Fruit fly (Drosophila melanogaster) whole organism, embryonic: ENCODE results near the gene Stim.

Experiments
- Aef1 ChIP-seq: fragments of 200-800 bp; sonication (Bioruptor generic); IDR thresholded peaks from 3 replicates; pipeline ENCODE4 v1.3.6; 2022; ENCODE audit warnings: missing biosample characterization, missing genetic modification characterization
- CG10147 ChIP-seq: fragments of 200-800 bp; sonication (Bioruptor generic); optimal IDR thresholded peaks from 2 replicates; lab custom pipeline; 2019; ENCODE audit warnings: missing biosample characterization, mild to moderate bottlenecking, missing genetic modification characterization, moderate library complexity
- CG1024 ChIP-seq: fragments of 200-800 bp; sonication (Bioruptor generic); IDR thresholded peaks from 2 replicates; pipeline ENCODE4 v1.3.6; 2022; ENCODE audit warnings: missing biosample characterization, missing genetic modification characterization
- CG10274 ChIP-seq: fragments of 200-800 bp; sonication (Bioruptor generic); optimal IDR thresholded peaks from 3 replicates; lab custom pipeline; 2017; ENCODE audit warnings: missing biosample characterization, mild to moderate bottlenecking, missing genetic modification characterization
- CG11085 ChIP-seq: fragments of 200-800 bp; sonication (Bioruptor generic); IDR thresholded peaks from 2 replicates; pipeline ENCODE4 v1.3.6; 2022; ENCODE audit warnings: missing biosample characterization, missing genetic modification characterization
- CG11560 ChIP-seq: fragments of 200-800 bp; sonication (Bioruptor generic); IDR thresholded peaks from 3 replicates; pipeline ENCODE4 v1.3.6; 2022; ENCODE audit warnings: missing biosample characterization, missing genetic modification characterization
- CG12391 ChIP-seq: fragments of 200-800 bp; sonication (Bioruptor generic); optimal IDR thresholded peaks from 3 replicates; lab custom pipeline; 2018; ENCODE audit warnings: missing biosample characterization, mild to moderate bottlenecking, missing genetic modification characterization, moderate library complexity
- CG15479 ChIP-seq: fragments of 200-800 bp; sonication (Bioruptor generic); optimal IDR thresholded peaks from 3 replicates; lab custom pipeline; 2019; ENCODE audit warnings: missing biosample characterization, mild to moderate bottlenecking, missing genetic modification characterization, moderate library complexity
- CG17361 ChIP-seq: fragments of 200-800 bp; sonication (Bioruptor generic); IDR thresholded peaks from 3 replicates; pipeline ENCODE4 v1.3.6; 2022; ENCODE audit warnings: missing biosample characterization, missing genetic modification characterization
- CG17829 ChIP-seq: fragments of 200-800 bp; optimal IDR thresholded peaks from 2 replicates; lab custom pipeline; 2019; ENCODE audit warnings: missing biosample characterization, mild to moderate bottlenecking, missing genetic modification characterization, moderate library complexity
- CG30020 ChIP-seq: fragments of 200-800 bp; optimal IDR thresholded peaks from 2 replicates; lab custom pipeline; 2019; ENCODE audit warnings: missing biosample characterization, mild to moderate bottlenecking, missing genetic modification characterization, moderate library complexity
- CG3065 ChIP-seq: fragments of 200-800 bp; sonication (Bioruptor generic); optimal IDR thresholded peaks from 2 replicates; lab custom pipeline; 2016; ENCODE audit warnings: missing biosample characterization, missing genetic modification characterization
- CG42726 ChIP-seq: fragments of 200-800 bp; sonication (Bioruptor generic); IDR thresholded peaks from 2 replicates; pipeline ENCODE4 v1.3.6; 2022; ENCODE audit warnings: missing biosample characterization, missing genetic modification characterization; ENCODE audit not compliant: partially characterized antibody
- CG4707 ChIP-seq: fragments of 200-800 bp; sonication (Bioruptor generic); optimal IDR thresholded peaks from 2 replicates; lab custom pipeline; 2018; ENCODE audit warnings: missing biosample characterization, mild to moderate bottlenecking, missing genetic modification characterization, moderate library complexity
- CG7357 ChIP-seq: fragments of 200-800 bp; sonication (Bioruptor generic); IDR thresholded peaks from 3 replicates; pipeline ENCODE4 v1.3.6; 2022; ENCODE audit warnings: missing biosample characterization, missing genetic modification characterization
- CG7839 ChIP-seq: fragments of 200-800 bp; sonication (Bioruptor generic); optimal IDR thresholded peaks from 3 replicates; lab custom pipeline; 2018; ENCODE audit warnings: missing biosample characterization, mild to moderate bottlenecking, missing genetic modification characterization, moderate library complexity
- CG8388 ChIP-seq: fragments of 200-800 bp; sonication (Bioruptor generic); optimal IDR thresholded peaks from 2 replicates; lab custom pipeline; 2019; ENCODE audit warnings: missing biosample characterization, mild to moderate bottlenecking, missing genetic modification characterization, moderate library complexity
- CG9437 ChIP-seq: fragments of 200-800 bp; sonication (Bioruptor generic); optimal IDR thresholded peaks from 2 replicates; lab custom pipeline; 2018; ENCODE audit warnings: missing biosample characterization, mild to moderate bottlenecking, missing genetic modification characterization
- CG9797 ChIP-seq: fragments of 200-800 bp; sonication (Bioruptor generic); optimal IDR thresholded peaks from 3 replicates; lab custom pipeline; 2018; ENCODE audit warnings: missing biosample characterization, mild to moderate bottlenecking, missing genetic modification characterization
- CG9932 ChIP-seq: fragments of 200-800 bp; sonication (Bioruptor generic); IDR thresholded peaks from 2 replicates; pipeline ENCODE4 v1.3.6; 2022; ENCODE audit warnings: missing biosample characterization, missing genetic modification characterization
- Camta ChIP-seq: fragments of 200-800 bp; sonication (Bioruptor generic); optimal IDR thresholded peaks from 2 replicates; lab custom pipeline; 2016; ENCODE audit warnings: missing biosample characterization, missing genetic modification characterization
- D19A ChIP-seq: fragments of 200-800 bp; optimal IDR thresholded peaks from 3 replicates; lab custom pipeline; 2019; ENCODE audit warnings: missing biosample characterization, mild to moderate bottlenecking, missing genetic modification characterization, moderate library complexity
- Dp ChIP-seq: fragments of 200-800 bp; sonication (Bioruptor generic); optimal IDR thresholded peaks from 2 replicates; lab custom pipeline; 2018; ENCODE audit warnings: missing biosample characterization, mild to moderate bottlenecking, missing genetic modification characterization, moderate library complexity
- Dref ChIP-seq: fragments of 200-800 bp; sonication (Bioruptor generic); IDR thresholded peaks from 2 replicates; pipeline ENCODE4 v1.3.6; 2022; ENCODE audit warnings: missing biosample characterization, missing genetic modification characterization
- E2f2 ChIP-seq: fragments of 200-800 bp; sonication (Bioruptor generic); IDR thresholded peaks from 2 replicates; pipeline ENCODE4 v1.3.6; 2022; ENCODE audit warnings: missing biosample characterization, missing genetic modification characterization
- Elba2 ChIP-seq: fragments of 200-800 bp; sonication (Bioruptor generic); optimal IDR thresholded peaks from 3 replicates; lab custom pipeline; 2016; ENCODE audit warnings: missing biosample characterization, missing genetic modification characterization
- Gsc ChIP-seq: fragments of 200-800 bp; sonication (Bioruptor generic); IDR thresholded peaks from 2 replicates; pipeline ENCODE4 v1.3.6; 2022; ENCODE audit warnings: missing biosample characterization, missing genetic modification characterization
- Kr ChIP-seq: fragments of 200-800 bp; sonication (Bioruptor generic); optimal IDR thresholded peaks from 2 replicates; lab custom pipeline; 2017; ENCODE audit warnings: missing biosample characterization, mild to moderate bottlenecking, missing genetic modification characterization
- Med ChIP-seq: fragments of 200-800 bp; sonication (Bioruptor generic); peaks from one replicate; lab custom pipeline; 2016; ENCODE audit warnings: missing biosample characterization, missing genetic modification characterization, mild to moderate bottlenecking, inconsistent platforms, moderate library complexity
- NFAT ChIP-seq: fragments of 200-800 bp; sonication (Bioruptor generic); IDR thresholded peaks from 2 replicates; pipeline ENCODE4 v1.3.6; 2022; ENCODE audit warnings: missing biosample characterization, missing genetic modification characterization
- Oaz ChIP-seq: fragments of 200-800 bp; sonication (Bioruptor generic); IDR thresholded peaks from 2 replicates; pipeline ENCODE4 v1.3.6; 2022; ENCODE audit warnings: missing biosample characterization, missing genetic modification characterization
- Opbp ChIP-seq: fragments of 200-800 bp; sonication (Bioruptor generic); IDR thresholded peaks from 3 replicates; pipeline ENCODE4 v1.3.6; 2022; ENCODE audit warnings: missing biosample characterization, missing genetic modification characterization; ENCODE audit not compliant: partially characterized antibody
- Pdp1 ChIP-seq, 2 experiments: fragments of 200-800 bp; sonication (Bioruptor generic); optimal IDR thresholded peaks; 3 replicates each; lab custom pipeline; 2016; ENCODE audit warnings: missing biosample characterization in 2 of 2, missing genetic modification characterization in 2 of 2, mild to moderate bottlenecking in 1 of 2, moderate library complexity in 1 of 2
- Xrp1 ChIP-seq: fragments of 200-800 bp; sonication (Bioruptor generic); IDR thresholded peaks from 2 replicates; pipeline ENCODE4 v1.3.6; 2022; ENCODE audit warnings: missing biosample characterization, missing genetic modification characterization
- dm ChIP-seq: fragments of 200-800 bp; sonication (Bioruptor generic); optimal IDR thresholded peaks from 3 replicates; lab custom pipeline; 2016; ENCODE audit warnings: missing biosample characterization, missing genetic modification characterization
- gfzf ChIP-seq: fragments of 200-800 bp; sonication (Bioruptor generic); optimal IDR thresholded peaks from 2 replicates; lab custom pipeline; 2016; ENCODE audit warnings: missing biosample characterization, mild to moderate bottlenecking, missing genetic modification characterization, moderate library complexity
- her ChIP-seq: fragments of 200-800 bp; sonication (Bioruptor generic); optimal IDR thresholded peaks from 2 replicates; lab custom pipeline; 2016; ENCODE audit warnings: missing biosample characterization, missing genetic modification characterization
- lmd ChIP-seq: fragments of 200-800 bp; sonication (Bioruptor generic); IDR thresholded peaks from 2 replicates; pipeline ENCODE4 v1.3.6; 2022; ENCODE audit warnings: missing biosample characterization, missing genetic modification characterization
- pan ChIP-seq, 4 experiments: fragments of >200 bp in 3 of 4; fragments of 200-800 bp in 1 of 4; sonication (Bioruptor generic) in 1 of 4; optimal IDR thresholded peaks in 3 of 4; IDR thresholded peaks in 1 of 4; 2 replicates each; pipeline versions ENCODE4 v1.3.6 to Lab custom; 2017 to 2022; ENCODE audit warnings: missing biosample characterization in 2 of 4, missing genetic modification characterization in 2 of 4, mixed read lengths in 1 of 4
- pb ChIP-seq: fragments of 200-800 bp; sonication (Bioruptor generic); optimal IDR thresholded peaks from 3 replicates; lab custom pipeline; 2016; ENCODE audit warnings: missing biosample characterization, missing genetic modification characterization
- pfk ChIP-seq: fragments of 200-800 bp; sonication (Bioruptor generic); optimal IDR thresholded peaks from 2 replicates; lab custom pipeline; 2018; ENCODE audit warnings: missing biosample characterization, mild to moderate bottlenecking, missing genetic modification characterization, moderate library complexity
- pum ChIP-seq: fragments of 200-800 bp; sonication (Bioruptor generic); optimal IDR thresholded peaks from 2 replicates; lab custom pipeline; 2016; ENCODE audit warnings: missing biosample characterization, missing genetic modification characterization
- pzg ChIP-seq: fragments of 200-800 bp; sonication (Bioruptor generic); optimal IDR thresholded peaks from 3 replicates; lab custom pipeline; 2018; ENCODE audit warnings: missing biosample characterization, mild to moderate bottlenecking, missing genetic modification characterization, moderate library complexity
- rib ChIP-seq: fragments of 200-800 bp; sonication (Bioruptor generic); IDR thresholded peaks from 2 replicates; pipeline ENCODE4 v1.3.6; 2022; ENCODE audit warnings: missing biosample characterization, missing genetic modification characterization
- ro ChIP-seq: fragments of 200-800 bp; sonication (Bioruptor generic); IDR thresholded peaks from 2 replicates; pipeline ENCODE4 v1.3.6; 2022; ENCODE audit warnings: missing biosample characterization, missing genetic modification characterization
- sens ChIP-seq: fragments of 200-800 bp; sonication (Bioruptor generic); peaks from one replicate; lab custom pipeline; 2016; ENCODE audit warnings: missing biosample characterization, missing genetic modification characterization
- sens-2 ChIP-seq: fragments of 200-800 bp; sonication (Bioruptor generic); IDR thresholded peaks from 2 replicates; pipeline ENCODE4 v1.3.6; 2022; ENCODE audit warnings: missing biosample characterization, missing genetic modification characterization
- sima ChIP-seq: fragments of 200-800 bp; sonication (Bioruptor generic); optimal IDR thresholded peaks from 2 replicates; lab custom pipeline; 2016; ENCODE audit warnings: missing biosample characterization, missing genetic modification characterization
- ssp ChIP-seq: fragments of 200-800 bp; sonication (Bioruptor generic); IDR thresholded peaks from 2 replicates; pipeline ENCODE4 v1.3.6; 2022; ENCODE audit warnings: missing biosample characterization, missing genetic modification characterization

Gene Stim

DNA sequence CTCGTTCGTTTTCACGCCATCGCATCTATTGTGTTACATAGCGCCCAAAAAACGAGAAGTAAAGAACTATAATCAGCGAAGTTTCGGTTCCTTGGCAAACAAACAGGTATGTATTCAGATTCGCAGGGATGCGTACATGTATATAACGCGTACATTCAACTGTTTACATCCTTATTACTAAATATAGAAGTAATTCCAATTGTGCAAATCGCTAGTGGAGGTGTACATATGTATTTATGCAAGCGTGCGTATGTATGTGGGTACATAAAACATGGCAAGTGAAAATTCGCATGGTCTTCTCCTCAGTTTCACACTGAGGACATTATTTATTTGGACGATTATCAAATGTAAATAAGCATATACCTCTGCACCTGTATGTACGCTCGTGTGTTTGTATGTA is 1.3 kb upstream of the Stim start:
- TF ChIP-seq CG8388 (GFP tag; lab: Kevin White, UChicago) (peak; percentile 33), sens (GFP tag; lab: Kevin White, UChicago) (peak; percentile 59), CG15479 (GFP tag; lab: Kevin White, UChicago) (peak; percentile 12), Elba2 (GFP tag; lab: Kevin White, UChicago) (peak; percentile 92), CG10274 (no peak)

DNA sequence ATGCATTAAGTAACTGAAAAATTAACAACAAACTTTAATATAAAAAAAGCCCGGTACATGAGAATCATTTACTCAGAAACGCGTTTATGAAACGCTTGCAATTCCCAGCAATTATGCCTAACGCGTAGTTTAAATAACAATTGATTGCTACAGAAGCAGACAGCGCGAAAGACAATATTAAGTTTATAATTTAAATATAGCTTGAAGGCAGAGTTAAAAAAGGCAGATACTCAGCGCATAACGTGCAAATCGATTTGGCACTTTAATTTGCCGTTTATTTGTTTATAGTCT is 650 bp upstream of the Stim start, which contains the start of gene CG8924:
TSS of gene CG8924 (plus strand) at position 122 of the 291 bp plus-strand sequence.
- no peak for TF ChIP-seq CG4707 (GFP tag; lab: Kevin White, UChicago)
- peak; percentile 43; the same call in 1 of the 2 replicates for TF ChIP-seq CG1024
- no peak for TF ChIP-seq NFAT (GFP tag; lab: Robert Waterston, UW)
- TF ChIP-seq pzg (GFP tag; lab: Kevin White, UChicago): peak; percentile 9
- peak; percentile 42 for TF ChIP-seq Dp (GFP tag; lab: Kevin White, UChicago)
- TF ChIP-seq her (GFP tag; lab: Kevin White, UChicago): peak; percentile 98
- TF ChIP-seq pfk: peak; percentile 58
- no peak for TF ChIP-seq Aef1 (GFP tag; lab: Robert Waterston, UW)
- no peak for TF ChIP-seq CG3065
- 0 out of 3 replicates have a peak, but pooled peaks have one; percentile 26 for TF ChIP-seq Opbp (GFP tag; lab: Robert Waterston, UW)
- peak; percentile 83 for TF ChIP-seq CG30020 (tag; lab: Kevin White, UChicago)
- 0 out of 3 replicates have a peak, but pooled peaks have one; percentile 8 for TF ChIP-seq CG17361
- no peak for TF ChIP-seq CG11560 (tag; lab: Robert Waterston, UW)
- TF ChIP-seq Dref (GFP tag; lab: Robert Waterston, UW): peak; percentile 40
- TF ChIP-seq gfzf (GFP tag; lab: Kevin White, UChicago): peak; percentile 61
- TF ChIP-seq CG7839: no peak
- peak; percentile 52 for TF ChIP-seq E2f2 (GFP tag; lab: Robert Waterston, UW)

DNA sequence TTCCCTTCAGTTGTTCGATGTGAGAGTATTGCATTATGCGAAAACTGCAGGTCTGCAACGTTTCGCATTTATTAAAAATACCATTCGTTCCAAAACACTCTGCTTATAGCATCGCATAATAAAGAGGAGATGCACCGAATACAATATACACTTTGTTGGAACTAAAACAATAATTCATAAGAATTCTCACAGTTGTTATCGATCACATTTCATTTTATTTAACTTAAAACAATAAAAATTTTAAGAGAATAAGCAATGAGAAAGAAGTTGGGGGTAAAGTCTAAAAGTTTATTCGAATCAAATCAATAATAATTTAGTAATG is 6.1 kb downstream of the Stim start:
- TF ChIP-seq CG9437 (GFP tag; lab: Kevin White, UChicago) (no peak), sens-2 (GFP tag; lab: Robert Waterston, UW) (no peak), Pdp1 (GFP tag; optimal IDR thresholded peaks at IDR 0.05; lab: Kevin White, UChicago) (peak in 1 of 2 experiments; percentile 57), CG9932 (GFP tag; lab: Robert Waterston, UW) (no peak), pan (optimal IDR thresholded peaks at IDR 0.05; lab: Kevin White, UChicago) (no peak), pan (GFP tag; optimal IDR thresholded peaks at IDR 0.05 in 1 of 2, IDR thresholded peaks at IDR 0.05 in 1 of 2) (peak in 1 of 2 experiments; percentile 32), Dref (GFP tag; lab: Robert Waterston, UW) (0 out of 2 replicates have a peak, but pooled peaks have one; percentile 36), pum (GFP tag; lab: Kevin White, UChicago) (no peak), CG9797 (GFP tag; lab: Kevin White, UChicago) (no peak), ro (no peak), D19A (peak; percentile 98), CG30020 (tag; lab: Kevin White, UChicago) (peak; percentile 94), dm (GFP tag; lab: Kevin White, UChicago) (no peak), Gsc (GFP tag; lab: Robert Waterston, UW) (no peak), Med (GFP tag; lab: Kevin White, UChicago) (peak; percentile 62), Xrp1 (GFP tag; lab: Robert Waterston, UW) (peak; percentile 12; the same call in 1 of the 2 replicates), CG17829 (peak; percentile 28), Kr (GFP tag; lab: Kevin White, UChicago) (no peak), CG12391 (tag; lab: Kevin White, UChicago) (no peak), Oaz (GFP tag; lab: Robert Waterston, UW) (no peak), CG10147 (GFP tag; lab: Kevin White, UChicago) (no peak), sima (GFP tag; lab: Kevin White, UChicago) (no peak), Camta (GFP tag; lab: Kevin White, UChicago) (no peak), lmd (GFP tag; lab: Robert Waterston, UW) (no peak), ssp (GFP tag; lab: Robert Waterston, UW) (peak; percentile 94), CG42726 (GFP tag; lab: Robert Waterston, UW) (no peak), CG11085 (GFP tag; lab: Robert Waterston, UW) (no peak), rib (GFP tag; lab: Robert Waterston, UW) (no peak), CG7357 (peak; percentile 84), pb (GFP tag; lab: Kevin White, UChicago) (no peak)
